Worm (Caenorhabditis elegans) whole organism, midembryonic: Measurements from ENCODE around the gene M03A1.8.

Experiments used
- T22C8.4 ChIP-seq: fragments of 200-800 bp; sonication (Bioruptor generic); IDR thresholded peaks from 2 replicates; pipeline ENCODE4 v1.3.6; 2022; ENCODE audit warnings: missing genetic modification characterization, missing compliant biosample characterization
- cog-1 ChIP-seq: sonication (generic microtip); optimal IDR thresholded peaks from 2 replicates; lab custom pipeline; 2016; ENCODE audit warnings: missing genetic modification characterization, missing compliant biosample characterization
- flt-1 ChIP-seq: fragments of 200-800 bp; sonication (Bioruptor generic); IDR thresholded peaks from 2 replicates; pipeline ENCODE4 v1.3.6; 2022; ENCODE audit warnings: missing genetic modification characterization, missing compliant biosample characterization
- klf-2 ChIP-seq: fragments of 200-800 bp; sonication (Bioruptor generic); conservative IDR thresholded peaks from 2 replicates; pipeline ENCODE4 v1.3.6; 2022; ENCODE audit warnings: missing genetic modification reagents, missing genetic modification characterization, missing compliant biosample characterization
- med-1 ChIP-seq: sonication (generic microtip); optimal IDR thresholded peaks from 2 replicates; lab custom pipeline; 2017; ENCODE audit warnings: missing genetic modification characterization, mild to moderate bottlenecking, missing compliant biosample characterization, antibody characterized with exemption, missing genetic modification reagents; ENCODE audit not compliant: insufficient read depth
- ref-1 ChIP-seq: fragments of 200-800 bp; sonication (Bioruptor generic); conservative IDR thresholded peaks from 2 replicates; pipeline ENCODE4 v1.3.6; 2022; ENCODE audit warnings: missing genetic modification reagents, missing genetic modification characterization, missing compliant biosample characterization
- tab-1 ChIP-seq: fragments of 200-800 bp; sonication (Bioruptor generic); IDR thresholded peaks from 2 replicates; pipeline ENCODE4 v1.3.6; 2022; ENCODE audit warnings: missing genetic modification characterization, missing compliant biosample characterization
- ztf-23 ChIP-seq: fragments of 200-800 bp; sonication (Bioruptor generic); IDR thresholded peaks from 2 replicates; pipeline ENCODE4 v1.3.6; 2022; ENCODE audit warnings: missing genetic modification reagents, missing genetic modification characterization, missing compliant biosample characterization
- ztf-29 ChIP-seq: fragments of 200-800 bp; sonication (Bioruptor generic); IDR thresholded peaks from 2 replicates; pipeline ENCODE4 v1.3.6; 2022; ENCODE audit warnings: missing genetic modification reagents, missing genetic modification characterization, missing compliant biosample characterization

The M03A1.8 gene

DNA sequence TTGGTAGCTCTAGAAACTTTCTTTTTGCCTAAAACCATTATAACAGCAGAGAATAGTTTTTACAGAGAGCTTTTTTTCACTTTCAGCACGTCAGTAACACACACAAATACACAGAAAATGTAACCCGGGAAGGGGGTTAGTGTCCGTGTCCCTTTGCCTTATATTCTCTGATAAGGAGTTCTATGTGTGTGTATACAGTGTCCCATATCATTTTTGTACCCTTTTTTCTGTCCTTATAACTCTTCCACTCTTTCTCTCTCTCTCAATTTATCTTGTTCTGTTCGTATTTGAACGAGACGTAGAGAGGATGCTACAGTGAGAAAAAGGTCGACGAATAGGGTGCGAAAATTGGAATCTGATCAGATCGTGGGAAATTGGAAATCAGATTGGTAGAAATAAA, 38.7 kb downstream of the M03A1.8 start:
- TF ChIP-seq ztf-23 (GFP tag; lab: Robert Waterston, UW) = 0 out of 2 replicates have a peak, but pooled peaks have one; percentile 28
- TF ChIP-seq klf-2 = no peak

DNA sequence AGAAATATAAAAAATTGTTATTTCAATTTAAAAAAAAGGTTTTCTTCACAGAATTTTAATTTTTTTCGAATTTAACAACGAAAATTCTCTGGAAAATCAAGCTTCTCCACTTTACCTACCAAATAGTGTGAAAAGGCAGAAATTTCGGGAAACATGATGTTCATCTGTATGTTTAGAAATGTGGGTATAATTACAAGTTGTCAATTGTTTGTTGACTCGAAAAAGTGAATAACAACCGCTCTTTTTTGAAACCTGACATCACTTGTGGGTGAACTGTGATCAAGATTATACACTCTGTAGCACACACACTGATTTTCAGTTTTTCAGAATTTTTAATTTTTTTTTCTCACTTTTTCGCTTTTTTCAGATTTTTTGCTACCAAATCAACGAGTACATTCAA, 39.7 kb downstream of the M03A1.8 start:
- TF ChIP-seq T22C8.4 (GFP tag; lab: Robert Waterston, UW) (no peak), flt-1 (no peak), cog-1 (tag; lab: Kevin White, UChicago) (no peak), ztf-23 (GFP tag; lab: Robert Waterston, UW) (no peak), ztf-29 (GFP tag; lab: Robert Waterston, UW) (no peak), med-1 (GFP tag; lab: Kevin White, UChicago) (no peak), ref-1 (GFP tag; lab: Robert Waterston, UW) (no peak), tab-1 (GFP tag; lab: Robert Waterston, UW) (no peak), klf-2 (no peak)

DNA sequence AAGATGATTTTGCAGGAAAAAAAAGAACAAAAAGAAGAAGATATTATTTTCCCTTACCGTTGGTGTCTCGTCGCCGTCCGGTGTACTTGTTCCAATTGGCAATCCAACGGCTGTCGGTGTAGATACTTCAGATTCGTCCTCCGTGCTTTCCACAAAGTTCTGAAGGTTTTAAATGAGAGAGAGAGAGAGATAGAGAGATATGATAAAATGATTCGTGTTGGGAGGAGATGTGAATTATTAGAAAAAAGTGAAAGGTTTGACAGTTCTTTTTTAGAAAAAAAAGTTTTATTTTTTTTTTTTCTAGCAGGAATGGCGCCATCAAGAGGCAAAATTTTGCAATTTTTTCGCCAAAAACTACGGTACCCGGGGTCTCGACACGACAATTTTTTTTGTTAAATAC, 40.1 kb downstream of the M03A1.8 start:
- TF ChIP-seq med-1 (GFP tag; lab: Kevin White, UChicago) = no peak
- no peak for TF ChIP-seq ref-1 (GFP tag; lab: Robert Waterston, UW)

DNA sequence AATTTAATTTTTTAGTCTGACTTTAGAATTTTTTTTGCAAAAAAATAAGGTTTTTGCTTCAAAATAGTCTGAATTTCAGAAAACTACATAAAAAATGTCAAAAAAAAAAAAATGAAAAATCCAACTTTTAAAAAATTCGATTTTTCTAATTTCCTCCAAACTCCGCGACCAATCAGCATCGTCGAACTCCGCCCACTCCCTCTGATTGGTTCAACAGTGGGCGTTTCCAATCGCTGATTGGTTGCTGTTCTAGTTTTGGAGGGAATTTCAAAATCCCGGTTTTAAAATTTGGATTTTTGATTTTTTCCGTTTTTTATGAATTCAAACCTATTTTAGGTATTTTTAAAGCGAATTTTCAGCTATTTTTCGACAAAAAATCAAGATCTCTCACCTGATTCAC, 40.7 kb downstream of the M03A1.8 start:
- no peak for TF ChIP-seq ztf-29 (GFP tag; lab: Robert Waterston, UW)
- TF ChIP-seq med-1 (GFP tag; lab: Kevin White, UChicago) = no peak
- TF ChIP-seq klf-2 = no peak
- no peak for TF ChIP-seq ztf-23 (GFP tag; lab: Robert Waterston, UW)
- no peak for TF ChIP-seq cog-1 (tag; lab: Kevin White, UChicago)
- TF ChIP-seq tab-1 (GFP tag; lab: Robert Waterston, UW) = no peak
- TF ChIP-seq ref-1 (GFP tag; lab: Robert Waterston, UW) = no peak
- no peak for TF ChIP-seq T22C8.4 (GFP tag; lab: Robert Waterston, UW)
- no peak for TF ChIP-seq flt-1

ce11 chrII:4601256-4601655, 41.1 kb downstream of the M03A1.8 start, which contains the start of gene ipla-1:
ipla-1 (minus strand) TSS chrII:4601356.
- no peak for TF ChIP-seq tab-1 (GFP tag; lab: Robert Waterston, UW)
- TF ChIP-seq med-1 (GFP tag; lab: Kevin White, UChicago) = no peak
- no peak for TF ChIP-seq ztf-23 (GFP tag; lab: Robert Waterston, UW)
- no peak for TF ChIP-seq T22C8.4 (GFP tag; lab: Robert Waterston, UW)
- TF ChIP-seq cog-1 (tag; lab: Kevin White, UChicago) = no peak
- TF ChIP-seq klf-2 = no peak
- TF ChIP-seq ref-1 (GFP tag; lab: Robert Waterston, UW) = no peak
- no peak for TF ChIP-seq flt-1
- no peak for TF ChIP-seq ztf-29 (GFP tag; lab: Robert Waterston, UW)

DNA sequence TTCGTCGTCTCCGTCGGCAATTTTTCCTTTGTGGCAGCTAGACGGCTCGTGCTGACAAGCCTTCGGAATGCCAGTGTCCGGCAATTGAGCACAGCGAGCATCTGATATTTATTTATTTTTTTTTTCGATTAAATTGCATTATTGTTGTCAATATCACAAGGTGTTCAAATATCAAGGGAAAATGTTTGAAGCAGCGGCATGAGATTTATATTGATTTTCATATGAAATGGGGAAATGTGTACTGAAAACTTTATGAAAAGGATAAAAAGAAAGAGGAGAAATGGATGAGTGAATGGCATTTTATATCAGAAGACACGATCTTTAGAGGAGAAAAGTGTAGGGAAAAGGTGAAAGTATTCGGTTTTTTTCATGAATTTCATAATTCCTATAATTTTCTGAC, 42.4 kb downstream of the M03A1.8 start, which contains the start of gene coa-3:
Gene coa-3 (minus strand): TSS at position 101 of the 400 bp plus-strand sequence.
- TF ChIP-seq tab-1 (GFP tag; lab: Robert Waterston, UW) (no peak), flt-1 (no peak)

ce11 chrII:4603035-4603434, 42.9 kb downstream of the M03A1.8 start, which contains the start of gene F35D11.4:
F35D11.4 (plus strand) TSS chrII:4603427.
- TF ChIP-seq ref-1 (GFP tag; lab: Robert Waterston, UW) (no peak), flt-1 (peak; percentile 67; the same call in 1 of the 2 replicates)

DNA sequence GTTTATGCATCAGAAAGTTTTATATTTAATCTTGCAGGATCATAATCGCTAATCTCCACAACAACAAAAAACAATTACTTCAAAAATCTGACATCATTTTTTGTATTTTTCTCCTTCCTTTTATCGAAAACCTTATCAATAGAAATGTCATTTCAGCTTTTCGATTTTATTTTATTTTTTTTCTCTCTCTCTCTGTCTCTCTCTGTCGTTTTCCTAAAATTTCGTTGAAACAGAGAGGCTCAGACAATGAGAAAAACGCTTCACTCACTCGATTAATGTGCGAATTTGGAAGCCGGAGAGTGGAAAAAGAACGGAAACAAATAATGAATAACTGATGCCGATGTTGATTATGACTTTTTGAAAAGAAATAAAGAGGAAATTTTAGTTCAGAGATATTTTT, 44.0 kb downstream of the M03A1.8 start:
- TF ChIP-seq tab-1 (GFP tag; lab: Robert Waterston, UW) (no peak), ref-1 (GFP tag; lab: Robert Waterston, UW) (no peak), T22C8.4 (GFP tag; lab: Robert Waterston, UW) (no peak), cog-1 (tag; lab: Kevin White, UChicago) (no peak), ztf-23 (GFP tag; lab: Robert Waterston, UW) (no peak), flt-1 (no peak), klf-2 (no peak), ztf-29 (GFP tag; lab: Robert Waterston, UW) (no peak), med-1 (GFP tag; lab: Kevin White, UChicago) (no peak)

- no peak for TF ChIP-seq ztf-29 (GFP tag; lab: Robert Waterston, UW)
- no peak for TF ChIP-seq med-1 (GFP tag; lab: Kevin White, UChicago)
- no peak for TF ChIP-seq klf-2
- TF ChIP-seq ref-1 (GFP tag; lab: Robert Waterston, UW) = no peak
- TF ChIP-seq cog-1 (tag; lab: Kevin White, UChicago) = no peak
Measured at ce11 chrII:4604680-4605079, 44.5 kb downstream of the M03A1.8 start.

- TF ChIP-seq med-1 (GFP tag; lab: Kevin White, UChicago) = no peak
- TF ChIP-seq cog-1 (tag; lab: Kevin White, UChicago) = no peak
- TF ChIP-seq klf-2 = no peak
- TF ChIP-seq T22C8.4 (GFP tag; lab: Robert Waterston, UW) = no peak
- TF ChIP-seq ref-1 (GFP tag; lab: Robert Waterston, UW) = no peak
- no peak for TF ChIP-seq ztf-23 (GFP tag; lab: Robert Waterston, UW)
- TF ChIP-seq ztf-29 (GFP tag; lab: Robert Waterston, UW) = no peak
- no peak for TF ChIP-seq tab-1 (GFP tag; lab: Robert Waterston, UW)
- no peak for TF ChIP-seq flt-1
Measured at ce11 chrII:4606687-4607297, 46.7 kb downstream of the M03A1.8 start.
